Worm (Caenorhabditis elegans) whole organism, L4/young adult: ENCODE results near the gene T04B2.7.

Experiments
- dao-5 ChIP-seq: sonication (generic microtip); optimal IDR thresholded peaks from 2 replicates; lab custom pipeline; 2016; ENCODE audit warnings: missing genotype, missing genetic modification characterization, moderate library complexity, missing compliant biosample characterization
- him-1 ChIP-seq: sonication (generic microtip); optimal IDR thresholded peaks from 2 replicates; lab custom pipeline; 2016; ENCODE audit warnings: missing genotype, missing genetic modification reagents, missing genetic modification characterization, missing compliant biosample characterization

- TF ChIP-seq dao-5 (no peak), him-1 (tag; lab: Kevin White, UChicago) (no peak)
These were observed 19.0 kb upstream of the T04B2.7 start, which contains the start of the genes ttbk-4 and W01B6.4 for ce11 chrIV:10075034-10075510.
